Fruit fly (Drosophila melanogaster) whole organism, embryonic: ENCODE measurements around the gene CG5612.

Source experiments
- BEAF-32 ChIP-seq: fragments of 200-800 bp; sonication (Bioruptor generic); optimal IDR thresholded peaks from 3 replicates; lab custom pipeline; 2017; ENCODE audit warnings: missing biosample characterization, missing genetic modification characterization, mild to moderate bottlenecking, moderate library complexity, missing genetic modification reagents
- CG10147 ChIP-seq: fragments of 200-800 bp; sonication (Bioruptor generic); optimal IDR thresholded peaks from 2 replicates; lab custom pipeline; 2019; ENCODE audit warnings: missing biosample characterization, mild to moderate bottlenecking, missing genetic modification characterization, moderate library complexity
- CG1024 ChIP-seq: fragments of 200-800 bp; sonication (Bioruptor generic); IDR thresholded peaks from 2 replicates; pipeline ENCODE4 v1.3.6; 2022; ENCODE audit warnings: missing biosample characterization, missing genetic modification characterization
- CG10267 ChIP-seq: fragments of 200-800 bp; sonication (Bioruptor generic); optimal IDR thresholded peaks from 2 replicates; lab custom pipeline; 2018; ENCODE audit warnings: missing biosample characterization, mild to moderate bottlenecking, missing genetic modification characterization, moderate library complexity
- CG10543 ChIP-seq: fragments of 200-800 bp; sonication (Bioruptor generic); optimal IDR thresholded peaks from 3 replicates; lab custom pipeline; 2017; ENCODE audit warnings: missing biosample characterization, mild to moderate bottlenecking, missing genetic modification characterization, moderate library complexity
- CG10654 ChIP-seq: fragments of 200-800 bp; sonication (Bioruptor generic); optimal IDR thresholded peaks from 2 replicates; lab custom pipeline; 2016; ENCODE audit warnings: missing biosample characterization, missing genetic modification characterization
- CG11398 ChIP-seq: fragments of 200-800 bp; sonication (Bioruptor generic); optimal IDR thresholded peaks from 2 replicates; lab custom pipeline; 2016; ENCODE audit warnings: missing biosample characterization, missing genetic modification characterization
- CG11456 ChIP-seq: fragments of 200-800 bp; sonication (Bioruptor generic); IDR thresholded peaks from 3 replicates; pipeline ENCODE4 v1.3.6; 2022; ENCODE audit warnings: missing biosample characterization, missing genetic modification characterization
- CG11504 ChIP-seq: fragments of 200-800 bp; sonication (Bioruptor generic); optimal IDR thresholded peaks from 3 replicates; lab custom pipeline; 2019; ENCODE audit warnings: missing biosample characterization, mild to moderate bottlenecking, missing genetic modification characterization, moderate library complexity
- CG15514 ChIP-seq: fragments of 200-800 bp; sonication (Bioruptor generic); optimal IDR thresholded peaks from 3 replicates; lab custom pipeline; 2017; ENCODE audit warnings: missing biosample characterization, missing genetic modification characterization, mild to moderate bottlenecking, moderate library complexity, missing genetic modification reagents
- CG2875 ChIP-seq: fragments of 200-800 bp; sonication (Bioruptor generic); optimal IDR thresholded peaks from 2 replicates; lab custom pipeline; 2017; ENCODE audit warnings: missing biosample characterization, mild to moderate bottlenecking, missing genetic modification characterization, missing genetic modification reagents
- CG32772 ChIP-seq: fragments of 200-800 bp; sonication (Bioruptor generic); IDR thresholded peaks from 2 replicates; pipeline ENCODE4 v1.3.6; 2022; ENCODE audit warnings: missing biosample characterization, missing genetic modification characterization
- CG3838 ChIP-seq: fragments of 200-800 bp; sonication (Bioruptor generic); optimal IDR thresholded peaks from 3 replicates; lab custom pipeline; 2016; ENCODE audit warnings: missing biosample characterization, missing genetic modification characterization
- CG42726 ChIP-seq: fragments of 200-800 bp; sonication (Bioruptor generic); IDR thresholded peaks from 2 replicates; pipeline ENCODE4 v1.3.6; 2022; ENCODE audit warnings: missing biosample characterization, missing genetic modification characterization; ENCODE audit not compliant: partially characterized antibody
- CG4404 ChIP-seq: fragments of 200-800 bp; sonication (Bioruptor generic); IDR thresholded peaks from 2 replicates; pipeline ENCODE4 v1.3.6; 2022; ENCODE audit warnings: missing biosample characterization, missing genetic modification characterization
- CG6272 ChIP-seq: fragments of 200-800 bp; sonication (Bioruptor generic); IDR thresholded peaks from 2 replicates; pipeline ENCODE4 v1.3.6; 2022; ENCODE audit warnings: missing biosample characterization, missing genetic modification characterization
- CG7271 ChIP-seq: fragments of 200-800 bp; sonication (Bioruptor generic); optimal IDR thresholded peaks from 2 replicates; lab custom pipeline; 2018; ENCODE audit warnings: missing biosample characterization, mild to moderate bottlenecking, missing genetic modification characterization, moderate library complexity
- CG7556 ChIP-seq: fragments of 200-800 bp; sonication (Bioruptor generic); optimal IDR thresholded peaks from 2 replicates; lab custom pipeline; 2017; ENCODE audit warnings: missing biosample characterization, mild to moderate bottlenecking, missing genetic modification characterization
- CG7786 ChIP-seq: fragments of 200-800 bp; sonication (Bioruptor generic); optimal IDR thresholded peaks from 2 replicates; lab custom pipeline; 2016; ENCODE audit warnings: missing biosample characterization, missing genetic modification characterization
- CG9727 ChIP-seq: fragments of 200-800 bp; sonication (Bioruptor generic); optimal IDR thresholded peaks from 3 replicates; lab custom pipeline; 2017; ENCODE audit warnings: missing biosample characterization, mild to moderate bottlenecking, missing genetic modification characterization
- CG9817 ChIP-seq: fragments of 200-800 bp; sonication (Bioruptor generic); optimal IDR thresholded peaks from 2 replicates; lab custom pipeline; 2018; ENCODE audit warnings: missing biosample characterization, mild to moderate bottlenecking, missing genetic modification characterization, moderate library complexity
- CkIIα-i1 ChIP-seq: fragments of 200-800 bp; sonication (Bioruptor generic); IDR thresholded peaks from 2 replicates; pipeline ENCODE4 v1.3.6; 2022; ENCODE audit warnings: missing biosample characterization, missing genetic modification characterization
- Elba2 ChIP-seq: fragments of 200-800 bp; sonication (Bioruptor generic); optimal IDR thresholded peaks from 3 replicates; lab custom pipeline; 2016; ENCODE audit warnings: missing biosample characterization, missing genetic modification characterization
- Fer1 ChIP-seq: fragments of 200-800 bp; sonication (Bioruptor generic); optimal IDR thresholded peaks from 2 replicates; lab custom pipeline; 2017; ENCODE audit warnings: missing biosample characterization, mild to moderate bottlenecking, missing genetic modification characterization
- Hr3 ChIP-seq: fragments of 200-800 bp; sonication (Bioruptor generic); optimal IDR thresholded peaks from 3 replicates; lab custom pipeline; 2016; ENCODE audit warnings: missing biosample characterization, missing genetic modification characterization
- Hr78 ChIP-seq, 2 experiments: fragments of 200-800 bp in 1 of 2; fragments of >200 bp in 1 of 2; sonication (Bioruptor generic) in 1 of 2; optimal IDR thresholded peaks; 2 replicates each; lab custom pipeline; 2017 to 2019; ENCODE audit warnings: missing biosample characterization in 2 of 2, missing genetic modification characterization in 2 of 2, mild to moderate bottlenecking in 1 of 2, moderate library complexity in 1 of 2
- Lpt ChIP-seq: fragments of >200 bp; optimal IDR thresholded peaks from 2 replicates; lab custom pipeline; 2018; ENCODE audit warnings: missing biosample characterization, missing genetic modification characterization
- Oaz ChIP-seq: fragments of 200-800 bp; sonication (Bioruptor generic); IDR thresholded peaks from 2 replicates; pipeline ENCODE4 v1.3.6; 2022; ENCODE audit warnings: missing biosample characterization, missing genetic modification characterization
- Spps ChIP-seq: fragments of 200-800 bp; sonication (Bioruptor generic); optimal IDR thresholded peaks from 2 replicates; lab custom pipeline; 2018; ENCODE audit warnings: missing biosample characterization, mild to moderate bottlenecking, missing genetic modification characterization
- Sry-δ ChIP-seq: fragments of 200-800 bp; sonication (Bioruptor generic); optimal IDR thresholded peaks from 2 replicates; lab custom pipeline; 2016; ENCODE audit warnings: missing biosample characterization, missing genetic modification characterization
- ac ChIP-seq: fragments of 200-800 bp; sonication (Bioruptor generic); optimal IDR thresholded peaks from 3 replicates; lab custom pipeline; 2017; ENCODE audit warnings: missing biosample characterization, mild to moderate bottlenecking, missing genetic modification characterization
- amos ChIP-seq: fragments of 200-800 bp; sonication (Bioruptor generic); IDR thresholded peaks from 2 replicates; pipeline ENCODE4 v1.3.6; 2022; ENCODE audit warnings: missing biosample characterization, missing genetic modification characterization; ENCODE audit not compliant: partially characterized antibody
- ash1 ChIP-seq: fragments of 200-800 bp; sonication (Bioruptor generic); optimal IDR thresholded peaks from 2 replicates; lab custom pipeline; 2018; ENCODE audit warnings: missing biosample characterization, mild to moderate bottlenecking, missing genetic modification characterization
- bbx ChIP-seq: fragments of 200-800 bp; sonication (Bioruptor generic); IDR thresholded peaks from 2 replicates; pipeline ENCODE4 v1.3.6; 2022; ENCODE audit warnings: missing biosample characterization, missing genetic modification characterization; ENCODE audit not compliant: partially characterized antibody
- cg ChIP-seq: fragments of 200-800 bp; sonication (Bioruptor generic); optimal IDR thresholded peaks from 3 replicates; lab custom pipeline; 2019; ENCODE audit warnings: missing biosample characterization, mild to moderate bottlenecking, missing genetic modification characterization, moderate library complexity
- corto ChIP-seq: fragments of 200-800 bp; sonication (Bioruptor generic); optimal IDR thresholded peaks from 2 replicates; lab custom pipeline; 2016; ENCODE audit warnings: missing biosample characterization, mild to moderate bottlenecking, missing genetic modification characterization, moderate library complexity
- dimm ChIP-seq: fragments of 200-800 bp; sonication (Bioruptor generic); IDR thresholded peaks from 2 replicates; pipeline ENCODE4 v1.3.6; 2022; ENCODE audit warnings: missing biosample characterization, missing genetic modification characterization
- esg ChIP-seq: fragments of 200-800 bp; sonication (Bioruptor generic); conservative IDR thresholded peaks from 2 replicates; pipeline ENCODE4 v1.3.6; 2022; ENCODE audit warnings: missing biosample characterization, missing genetic modification characterization
- gcm ChIP-seq: fragments of 200-800 bp; sonication (Bioruptor generic); optimal IDR thresholded peaks from 2 replicates; lab custom pipeline; 2019; ENCODE audit warnings: missing biosample characterization, mild to moderate bottlenecking, missing genetic modification characterization, moderate library complexity
- hkb ChIP-seq, 2 experiments: fragments of 200-800 bp in 1 of 2; fragments of >200 bp in 1 of 2; sonication (Bioruptor generic) in 1 of 2; IDR thresholded peaks in 1 of 2; optimal IDR thresholded peaks in 1 of 2; 2 replicates each; pipeline versions ENCODE4 v1.3.6 to Lab custom; 2017 to 2022; ENCODE audit warnings: missing biosample characterization in 1 of 2, missing genetic modification characterization in 1 of 2
- lov ChIP-seq, 2 experiments: fragments of 200-800 bp in 1 of 2; fragments of >200 bp in 1 of 2; sonication (Bioruptor generic) in 1 of 2; IDR thresholded peaks in 1 of 2; optimal IDR thresholded peaks in 1 of 2; 2 replicates in 1 of 2; 3 replicates in 1 of 2; pipeline versions ENCODE4 v1.3.6 to Lab custom; 2017 to 2022; ENCODE audit warnings: missing biosample characterization in 1 of 2, missing genetic modification characterization in 1 of 2
- mld ChIP-seq: fragments of 200-800 bp; sonication (Bioruptor generic); IDR thresholded peaks from 3 replicates; pipeline ENCODE4 v1.3.6; 2022; ENCODE audit warnings: missing biosample characterization, missing genetic modification characterization; ENCODE audit not compliant: partially characterized antibody
- org-1 ChIP-seq: fragments of 200-800 bp; sonication (Bioruptor generic); optimal IDR thresholded peaks from 2 replicates; lab custom pipeline; 2017; ENCODE audit warnings: missing biosample characterization, missing genetic modification characterization
- peb ChIP-seq: fragments of 200-800 bp; sonication (Bioruptor generic); IDR thresholded peaks from 2 replicates; pipeline ENCODE4 v1.3.6; 2022; ENCODE audit warnings: missing biosample characterization, missing genetic modification characterization
- pnt ChIP-seq: fragments of 200-800 bp; sonication (Bioruptor generic); optimal IDR thresholded peaks from 3 replicates; lab custom pipeline; 2016; ENCODE audit warnings: missing biosample characterization, missing genetic modification characterization
- row ChIP-seq: fragments of 200-800 bp; sonication (Bioruptor generic); IDR thresholded peaks from 3 replicates; pipeline ENCODE4 v1.3.6; 2022; ENCODE audit warnings: missing biosample characterization, missing genetic modification characterization
- sisA ChIP-seq: fragments of 200-800 bp; sonication (Bioruptor generic); IDR thresholded peaks from 2 replicates; pipeline ENCODE4 v1.3.6; 2022; ENCODE audit warnings: missing biosample characterization, missing genetic modification characterization
- stwl ChIP-seq: fragments of 200-800 bp; sonication (Bioruptor generic); optimal IDR thresholded peaks from 3 replicates; lab custom pipeline; 2018; ENCODE audit warnings: missing biosample characterization, mild to moderate bottlenecking, missing genetic modification characterization, moderate library complexity

The CG5612 gene

DNA sequence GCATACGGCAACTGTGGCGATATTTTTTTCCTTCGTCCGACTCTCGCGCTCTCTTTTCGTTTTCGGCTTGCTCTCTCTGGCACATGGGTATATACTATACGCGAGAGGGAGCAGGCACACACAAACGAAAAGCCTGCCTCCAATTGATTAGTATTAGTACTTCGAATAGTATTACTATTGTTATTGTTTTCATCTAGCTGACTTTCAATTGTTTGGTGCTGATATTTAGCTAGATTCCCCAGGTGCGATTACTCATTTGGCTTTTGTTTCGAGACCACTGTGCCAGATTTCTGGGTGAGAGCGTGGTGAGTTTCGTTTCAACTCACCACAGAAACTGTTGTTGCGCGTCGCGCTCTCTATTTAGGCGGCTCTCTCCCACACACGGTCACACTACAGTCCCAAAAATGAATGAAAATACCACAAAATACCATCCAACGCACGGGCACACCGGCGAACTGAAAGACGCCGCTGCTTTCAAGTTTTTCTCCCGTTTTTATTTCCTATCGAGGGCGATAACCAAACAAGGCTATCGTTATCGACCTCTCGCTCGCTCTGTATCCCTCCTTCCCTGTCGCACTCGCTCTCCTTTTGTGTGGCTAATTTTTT, 44.4 kb downstream of the CG5612 start (continued):
- TF ChIP-seq Sry-δ (GFP tag; lab: Kevin White, UChicago) (peak; percentile 61), CG7556 (GFP tag; lab: Kevin White, UChicago) (peak; percentile 51), Spps (tag; lab: Kevin White, UChicago) (peak; percentile 25), amos (no peak), CkIIα-i1 (GFP tag; lab: Robert Waterston, UW) (no peak), esg (GFP tag; lab: Robert Waterston, UW) (no peak), corto (GFP tag; lab: Kevin White, UChicago) (peak; percentile 78), Lpt (GFP tag; lab: Kevin White, UChicago) (no peak), CG6272 (GFP tag; lab: Robert Waterston, UW) (0 out of 2 replicates have a peak, but pooled peaks have one; percentile 25), CG15514 (GFP tag; lab: Kevin White, UChicago) (peak; percentile 77), org-1 (GFP tag; lab: Kevin White, UChicago) (peak; percentile 50), Hr78 (GFP tag; optimal IDR thresholded peaks at IDR 0.05; lab: Kevin White, UChicago) (no peak), CG10267 (tag; lab: Kevin White, UChicago) (peak; percentile 28), ac (peak; percentile 22), Fer1 (GFP tag; lab: Kevin White, UChicago) (peak; percentile 89), BEAF-32 (peak; percentile 44), sisA (GFP tag; lab: Robert Waterston, UW) (no peak), CG7271 (tag; lab: Kevin White, UChicago) (peak; percentile 41), CG4404 (GFP tag; lab: Robert Waterston, UW) (no peak), CG9817 (tag; lab: Kevin White, UChicago) (peak; percentile 24), Hr3 (GFP tag; lab: Kevin White, UChicago) (no peak), Oaz (GFP tag; lab: Robert Waterston, UW) (no peak), CG11398 (peak; percentile 32), hkb (optimal IDR thresholded peaks at IDR 0.05; lab: Kevin White, UChicago) (no peak), hkb (GFP tag; IDR thresholded peaks at IDR 0.05; lab: Robert Waterston, UW) (no peak), CG3838 (GFP tag; lab: Kevin White, UChicago) (no peak), CG42726 (GFP tag; lab: Robert Waterston, UW) (no peak), bbx (no peak), CG9727 (GFP tag; lab: Kevin White, UChicago) (peak; percentile 15), stwl (tag; lab: Kevin White, UChicago) (peak; percentile 94), Elba2 (GFP tag; lab: Kevin White, UChicago) (no peak), CG11456 (no peak), CG10654 (GFP tag; lab: Kevin White, UChicago) (no peak), row (GFP tag; lab: Robert Waterston, UW) (no peak), CG1024 (GFP tag; lab: Robert Waterston, UW) (no peak)

DNA sequence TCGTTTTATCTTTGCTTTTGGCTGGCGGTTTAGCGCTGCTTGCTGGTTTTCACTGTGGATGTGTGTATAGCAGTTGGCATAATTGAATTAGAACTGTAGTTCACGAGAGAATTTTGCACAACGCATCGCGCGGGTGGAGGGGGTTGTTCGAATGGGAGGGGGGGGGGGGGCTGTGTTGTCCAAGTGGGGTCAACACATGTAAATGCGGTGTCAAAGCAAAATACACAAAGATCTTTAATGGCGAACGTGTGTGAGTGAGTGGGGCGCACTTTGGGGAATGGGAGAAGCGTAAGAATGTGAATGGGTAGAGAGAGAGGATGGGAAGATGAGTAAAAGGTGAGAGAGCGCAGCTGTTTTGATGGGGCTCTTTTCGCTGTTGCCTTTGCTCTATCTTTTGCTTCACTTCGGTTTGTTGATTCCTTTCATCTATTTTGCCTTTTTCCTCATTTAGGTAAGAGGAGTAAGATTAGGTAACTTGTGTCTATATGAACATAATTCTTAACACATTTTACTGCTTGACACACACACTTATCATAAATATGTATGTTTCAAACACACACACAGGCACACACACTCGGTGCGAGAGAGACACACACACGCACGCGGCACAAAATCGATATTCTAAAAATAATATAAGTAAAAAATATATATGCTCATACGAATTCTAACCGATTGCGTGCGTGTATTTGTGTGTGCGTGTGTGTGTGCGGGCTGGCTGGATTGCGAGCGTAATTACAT, 45.4 kb downstream of the CG5612 start:
- no peak for TF ChIP-seq peb (GFP tag; lab: Robert Waterston, UW)
- no peak for TF ChIP-seq CG32772 (GFP tag; lab: Robert Waterston, UW)
- peak; percentile 41 for TF ChIP-seq CG10543 (GFP tag; lab: Kevin White, UChicago)
- peak; percentile 84 for TF ChIP-seq cg (GFP tag; lab: Kevin White, UChicago)
- TF ChIP-seq pnt (GFP tag; lab: Kevin White, UChicago) = no peak
- no peak for TF ChIP-seq CG2875
- TF ChIP-seq gcm (GFP tag; lab: Kevin White, UChicago) = no peak
- no peak for TF ChIP-seq CG7786 (GFP tag; lab: Kevin White, UChicago)
- TF ChIP-seq lov (optimal IDR thresholded peaks at IDR 0.05; lab: Kevin White, UChicago) = no peak
- no peak for TF ChIP-seq lov (GFP tag; IDR thresholded peaks at IDR 0.05; lab: Robert Waterston, UW)
- no peak for TF ChIP-seq dimm (GFP tag; lab: Robert Waterston, UW)
- TF ChIP-seq CG10147 = no peak
- TF ChIP-seq ash1 (GFP tag; lab: Kevin White, UChicago) = no peak
- TF ChIP-seq CG11504 (tag; lab: Kevin White, UChicago) = no peak
- no peak for TF ChIP-seq mld (GFP tag; lab: Robert Waterston, UW)
